Fruit fly (Drosophila melanogaster): ENCODE measurements around the gene CG12321.
A peak's percentile ranks its signal among the peaks of the same experiment; 100 is the strongest.

- TF ChIP-seq salr (GFP tag; optimal IDR thresholded peaks at IDR 0.05) (no peak), Ets21C (GFP tag; optimal IDR thresholded peaks at IDR 0.05) (peak; percentile 2), ss (GFP tag; optimal IDR thresholded peaks at IDR 0.05) (peak in 1 of 2 experiments; percentile 14), Blimp-1 (GFP tag; optimal IDR thresholded peaks at IDR 0.05) (no peak), spab (GFP tag; optimal IDR thresholded peaks at IDR 0.05) (no peak), CG1621 (tag; optimal IDR thresholded peaks at IDR 0.05) (no peak), Eip93F (GFP tag; optimal IDR thresholded peaks at IDR 0.05) (no peak), esn (GFP tag; optimal IDR thresholded peaks at IDR 0.05) (peak; percentile 65), CG6276 (GFP tag; optimal IDR thresholded peaks at IDR 0.05) (no peak), CG16779 (tag; optimal IDR thresholded peaks at IDR 0.05) (no peak), fd85E (GFP tag; optimal IDR thresholded peaks at IDR 0.05) (no peak), CG6792 (GFP tag; optimal IDR thresholded peaks at IDR 0.05) (peak; percentile 33), CG31627 (GFP tag; optimal IDR thresholded peaks at IDR 0.05) (peak; percentile 42), Hr39 (GFP tag; optimal IDR thresholded peaks at IDR 0.05) (no peak)
Measured at dm6 chr3R:18223434-18223833, 34.9 kb upstream of the CG12321 start, which contains the start of the genes mTerf5 and Non3.
